Fruit fly (Drosophila melanogaster) whole organism, pupa: ENCODE data around the gene Sumo.

ENCODE experiments used
- CG10348 ChIP-seq: fragments of 200-800 bp; sonication (Bioruptor generic); IDR thresholded peaks from 2 replicates; pipeline ENCODE4 v1.3.6; 2022; ENCODE audit warnings: missing biosample characterization, missing genetic modification characterization
- CG12605 ChIP-seq: fragments of 200-800 bp; sonication (Bioruptor generic); IDR thresholded peaks from 2 replicates; pipeline ENCODE4 v1.3.6; 2022; ENCODE audit warnings: missing biosample characterization, missing genetic modification characterization
- CG13204 ChIP-seq: fragments of 200-800 bp; sonication (Bioruptor generic); optimal IDR thresholded peaks from 2 replicates; lab custom pipeline; 2018; ENCODE audit warnings: missing biosample characterization, mild to moderate bottlenecking, missing genetic modification characterization, moderate library complexity
- CG14655 ChIP-seq: fragments of 200-800 bp; sonication (Bioruptor generic); optimal IDR thresholded peaks from 3 replicates; lab custom pipeline; 2017; ENCODE audit warnings: mild to moderate bottlenecking, missing biosample characterization, missing genetic modification reagents, missing genetic modification characterization
- CG15710 ChIP-seq: fragments of 200-800 bp; sonication (Bioruptor generic); optimal IDR thresholded peaks from 2 replicates; lab custom pipeline; 2018; ENCODE audit warnings: missing biosample characterization, mild to moderate bottlenecking, missing genetic modification characterization, moderate library complexity
- CG17806 ChIP-seq: fragments of 200-800 bp; sonication (Bioruptor generic); optimal IDR thresholded peaks from 2 replicates; lab custom pipeline; 2018; ENCODE audit warnings: missing biosample characterization, mild to moderate bottlenecking, missing genetic modification characterization, moderate library complexity
- CG32121 ChIP-seq: fragments of 200-800 bp; sonication (Bioruptor generic); IDR thresholded peaks from 2 replicates; pipeline ENCODE4 v1.3.6; 2022; ENCODE audit warnings: missing biosample characterization, missing genetic modification characterization
- CG34367 ChIP-seq: fragments of 200-800 bp; sonication (Bioruptor generic); optimal IDR thresholded peaks from 2 replicates; lab custom pipeline; 2018; ENCODE audit warnings: missing biosample characterization, mild to moderate bottlenecking, missing genetic modification characterization
- CG4496 ChIP-seq: fragments of 200-800 bp; sonication (Bioruptor generic); IDR thresholded peaks from 3 replicates; pipeline ENCODE4 v1.3.6; 2022; ENCODE audit warnings: missing biosample characterization, missing genetic modification characterization
- CG8159 ChIP-seq: fragments of 200-800 bp; sonication (Bioruptor generic); optimal IDR thresholded peaks from 3 replicates; lab custom pipeline; 2018; ENCODE audit warnings: missing biosample characterization, mild to moderate bottlenecking, missing genetic modification characterization, moderate library complexity
- CG8301 ChIP-seq: fragments of 200-800 bp; sonication (Bioruptor generic); optimal IDR thresholded peaks from 2 replicates; lab custom pipeline; 2018; ENCODE audit warnings: missing biosample characterization, mild to moderate bottlenecking, missing genetic modification characterization
- CG9948 ChIP-seq: fragments of 200-800 bp; sonication (Bioruptor generic); optimal IDR thresholded peaks from 2 replicates; lab custom pipeline; 2018; ENCODE audit warnings: missing biosample characterization, mild to moderate bottlenecking, missing genetic modification characterization, moderate library complexity
- D1 ChIP-seq: fragments of 200-800 bp; sonication (Bioruptor generic); optimal IDR thresholded peaks from 2 replicates; lab custom pipeline; 2018; ENCODE audit warnings: missing biosample characterization, mild to moderate bottlenecking, missing genetic modification characterization, moderate library complexity
- EcR ChIP-seq: fragments of 200-800 bp; sonication (Bioruptor generic); optimal IDR thresholded peaks from 3 replicates; lab custom pipeline; 2019; ENCODE audit warnings: missing biosample characterization, missing genetic modification characterization, mild to moderate bottlenecking, moderate library complexity, missing genetic modification reagents
- Ets98B ChIP-seq: fragments of 200-800 bp; sonication (Bioruptor generic); IDR thresholded peaks from 2 replicates; pipeline ENCODE4 v1.3.6; 2022; ENCODE audit warnings: missing biosample characterization, missing genetic modification characterization
- Pif1A ChIP-seq: fragments of 200-800 bp; sonication (Bioruptor generic); optimal IDR thresholded peaks from 3 replicates; lab custom pipeline; 2016; ENCODE audit warnings: missing biosample characterization, missing genetic modification characterization
- Pif1B ChIP-seq: fragments of 200-800 bp; sonication (Bioruptor generic); optimal IDR thresholded peaks from 3 replicates; lab custom pipeline; 2016; ENCODE audit warnings: missing biosample characterization, missing genetic modification characterization
- Snoo ChIP-seq: fragments of 200-800 bp; sonication (Bioruptor generic); optimal IDR thresholded peaks from 3 replicates; lab custom pipeline; 2017; ENCODE audit warnings: missing biosample characterization, mild to moderate bottlenecking, missing genetic modification characterization, inconsistent platforms
- fd96Ca ChIP-seq: fragments of 200-800 bp; sonication (Bioruptor generic); IDR thresholded peaks from 3 replicates; pipeline ENCODE4 v1.3.6; 2022; ENCODE audit warnings: missing biosample characterization, missing genetic modification characterization
- gl ChIP-seq: fragments of 200-800 bp; sonication (Bioruptor generic); optimal IDR thresholded peaks from 2 replicates; lab custom pipeline; 2018; ENCODE audit warnings: missing biosample characterization, mild to moderate bottlenecking, missing genetic modification characterization
- rn ChIP-seq: fragments of 200-800 bp; sonication (Bioruptor generic); IDR thresholded peaks from 2 replicates; pipeline ENCODE4 v1.3.6; 2022; ENCODE audit warnings: missing biosample characterization, missing genetic modification characterization

Sumo gene

dm6 chr2L:7004304-7004703, 36.9 kb upstream of the Sumo start:
- TF ChIP-seq EcR (GFP tag; lab: Kevin White, UChicago) (peak; percentile 50), CG8301 (no peak)

dm6 chr2L:6998736-6999135, 31.3 kb upstream of the Sumo start:
- TF ChIP-seq Pif1A: no peak
- TF ChIP-seq Pif1B: no peak
- no peak for TF ChIP-seq CG15710 (tag; lab: Kevin White, UChicago)
- no peak for TF ChIP-seq CG13204
- no peak for TF ChIP-seq CG14655 (GFP tag; lab: Kevin White, UChicago)
- TF ChIP-seq CG8159 (tag; lab: Kevin White, UChicago): no peak
- no peak for TF ChIP-seq fd96Ca
- TF ChIP-seq CG9948 (tag; lab: Kevin White, UChicago): no peak
- TF ChIP-seq gl: no peak
- no peak for TF ChIP-seq rn (GFP tag; lab: Robert Waterston, UW)
- no peak for TF ChIP-seq Snoo
- no peak for TF ChIP-seq CG17806 (tag; lab: Kevin White, UChicago)
- TF ChIP-seq CG8301: no peak
- no peak for TF ChIP-seq CG34367 (tag; lab: Kevin White, UChicago)
- TF ChIP-seq CG4496 (GFP tag; lab: Robert Waterston, UW): no peak
- no peak for TF ChIP-seq Ets98B (GFP tag; lab: Robert Waterston, UW)
- TF ChIP-seq EcR (GFP tag; lab: Kevin White, UChicago): no peak
- TF ChIP-seq CG10348 (GFP tag; lab: Robert Waterston, UW): no peak
- no peak for TF ChIP-seq CG32121 (GFP tag; lab: Robert Waterston, UW)

dm6 chr2L:6991085-6991484, 23.6 kb upstream of the Sumo start:
- TF ChIP-seq CG32121 (GFP tag; lab: Robert Waterston, UW) (peak; percentile 83), EcR (GFP tag; lab: Kevin White, UChicago) (peak; percentile 41), rn (GFP tag; lab: Robert Waterston, UW) (0 out of 2 replicates have a peak, but pooled peaks have one; percentile 47), CG15710 (tag; lab: Kevin White, UChicago) (peak; percentile 61), CG8159 (tag; lab: Kevin White, UChicago) (peak; percentile 67), Pif1A (peak; percentile 58), CG34367 (tag; lab: Kevin White, UChicago) (peak; percentile 65), CG10348 (GFP tag; lab: Robert Waterston, UW) (0 out of 2 replicates have a peak, but pooled peaks have one; percentile 35), Ets98B (GFP tag; lab: Robert Waterston, UW) (peak; percentile 88), Snoo (peak; percentile 33), gl (peak; percentile 23), CG9948 (tag; lab: Kevin White, UChicago) (peak; percentile 38), D1 (tag; lab: Kevin White, UChicago) (no peak), CG13204 (no peak), CG17806 (tag; lab: Kevin White, UChicago) (peak; percentile 56), fd96Ca (peak; percentile 87), CG4496 (GFP tag; lab: Robert Waterston, UW) (peak; percentile 87), CG14655 (GFP tag; lab: Kevin White, UChicago) (peak; percentile 76), CG8301 (peak; percentile 75), CG12605 (GFP tag; lab: Robert Waterston, UW) (peak; percentile 77), Pif1B (peak; percentile 49)
- TF ChIP-seq, all 21 proteins: peak for 19

dm6 chr2L:6971597-6972036, 4.2 kb upstream of the Sumo start, which contains the start of gene snRNP-U1-70K:
snRNP-U1-70K (minus strand) TSS chr2L:6971737.
- TF ChIP-seq CG8159 (tag; lab: Kevin White, UChicago) (no peak), CG9948 (tag; lab: Kevin White, UChicago) (no peak), CG13204 (no peak), fd96Ca (no peak), Pif1A (no peak), Pif1B (no peak), D1 (tag; lab: Kevin White, UChicago) (no peak), Ets98B (GFP tag; lab: Robert Waterston, UW) (no peak), CG10348 (GFP tag; lab: Robert Waterston, UW) (no peak), CG32121 (GFP tag; lab: Robert Waterston, UW) (no peak), CG17806 (tag; lab: Kevin White, UChicago) (no peak), CG4496 (GFP tag; lab: Robert Waterston, UW) (no peak)
- TF ChIP-seq, all 21 proteins: peak for 0

dm6 chr2L:6970813-6971212, 3.4 kb upstream of the Sumo start:
- no peak for TF ChIP-seq CG10348 (GFP tag; lab: Robert Waterston, UW)
- no peak for TF ChIP-seq CG34367 (tag; lab: Kevin White, UChicago)
- no peak for TF ChIP-seq fd96Ca
- no peak for TF ChIP-seq CG8301
- TF ChIP-seq CG12605 (GFP tag; lab: Robert Waterston, UW): no peak
- no peak for TF ChIP-seq CG15710 (tag; lab: Kevin White, UChicago)

dm6 chr2L:6968013-6968517, 621 bp upstream of the Sumo start:
- TF ChIP-seq CG34367 (tag; lab: Kevin White, UChicago) (no peak), EcR (GFP tag; lab: Kevin White, UChicago) (no peak), D1 (tag; lab: Kevin White, UChicago) (no peak), CG8301 (no peak), CG10348 (GFP tag; lab: Robert Waterston, UW) (no peak), rn (GFP tag; lab: Robert Waterston, UW) (0 out of 2 replicates have a peak, but pooled peaks have one; percentile 11), CG14655 (GFP tag; lab: Kevin White, UChicago) (no peak), Pif1B (no peak), CG8159 (tag; lab: Kevin White, UChicago) (peak; percentile 32), Ets98B (GFP tag; lab: Robert Waterston, UW) (peak; percentile 48), CG9948 (tag; lab: Kevin White, UChicago) (no peak), Snoo (peak; percentile 22), CG12605 (GFP tag; lab: Robert Waterston, UW) (peak; percentile 32; the same call in 1 of the 2 replicates), CG17806 (tag; lab: Kevin White, UChicago) (peak; percentile 42), CG4496 (GFP tag; lab: Robert Waterston, UW) (peak; percentile 36; the same call in 1 of the 3 replicates), CG15710 (tag; lab: Kevin White, UChicago) (no peak), CG13204 (no peak), Pif1A (no peak), fd96Ca (no peak), CG32121 (GFP tag; lab: Robert Waterston, UW) (no peak), gl (no peak)
